Worm (Caenorhabditis elegans) whole organism, L4 larva: Measurements from ENCODE around the gene mig-15.

Source experiments
- Y75B8A.6 ChIP-seq: fragments of 200-800 bp; sonication (Bioruptor generic); IDR thresholded peaks from 2 replicates; pipeline ENCODE4 v1.3.6; 2022; ENCODE audit warnings: missing genetic modification reagents, missing genetic modification characterization, missing compliant biosample characterization
- aha-1 ChIP-seq: fragments of 150-350 bp; peaks from one replicate; lab custom pipeline; 2014; ENCODE audit warnings: missing biosample characterization, missing genetic modification characterization
- arid-1 ChIP-seq: fragments of 200-800 bp; sonication (Bioruptor generic); conservative IDR thresholded peaks from 2 replicates; pipeline ENCODE4 v1.3.6; 2022; ENCODE audit warnings: missing genetic modification reagents, missing genetic modification characterization, missing compliant biosample characterization
- ceh-28 ChIP-seq: fragments of 150-350 bp; optimal IDR thresholded peaks from 2 replicates; lab custom pipeline; 2014; ENCODE audit warnings: missing biosample characterization, missing genetic modification reagents, missing genetic modification characterization
- ceh-82 ChIP-seq: sonication (generic microtip); optimal IDR thresholded peaks from 2 replicates; lab custom pipeline; 2017; ENCODE audit warnings: missing biosample characterization, missing genetic modification characterization
- daf-12 ChIP-seq: fragments of 150-350 bp; optimal IDR thresholded peaks from 2 replicates; lab custom pipeline; 2014; ENCODE audit warnings: missing biosample characterization, missing genetic modification reagents, missing genetic modification characterization
- fkh-10 ChIP-seq: fragments of 150-350 bp; optimal IDR thresholded peaks from 2 replicates; lab custom pipeline; 2014; ENCODE audit warnings: missing biosample characterization, missing genetic modification reagents, missing genetic modification characterization
- mdl-1 ChIP-seq, 2 experiments: fragments of 150-350 bp in 1 of 2; sonication (generic microtip) in 1 of 2; optimal IDR thresholded peaks; 2 replicates each; lab custom pipeline; 2014 to 2017; ENCODE audit warnings: missing biosample characterization in 2 of 2, missing genetic modification characterization in 2 of 2
- mdt-29 ChIP-seq: fragments of 200-800 bp; sonication (Bioruptor generic); IDR thresholded peaks from 2 replicates; pipeline ENCODE4 v1.3.6; 2022; ENCODE audit warnings: missing genetic modification reagents, missing genetic modification characterization, missing compliant biosample characterization
- nhr-11 ChIP-seq: fragments of 150-350 bp; optimal IDR thresholded peaks from 2 replicates; lab custom pipeline; 2014; ENCODE audit warnings: missing biosample characterization, missing genetic modification characterization
- nhr-237 ChIP-seq: sonication (generic microtip); optimal IDR thresholded peaks from 2 replicates; lab custom pipeline; 2017; ENCODE audit warnings: missing biosample characterization, missing genetic modification characterization
- nhr-48 ChIP-seq: sonication (generic microtip); optimal IDR thresholded peaks from 2 replicates; lab custom pipeline; 2016; ENCODE audit warnings: mild to moderate bottlenecking, missing genetic modification characterization, missing compliant biosample characterization
- zag-1 ChIP-seq: fragments of 150-350 bp; optimal IDR thresholded peaks from 2 replicates; lab custom pipeline; 2014; ENCODE audit warnings: missing biosample characterization, missing genetic modification characterization

DNA sequence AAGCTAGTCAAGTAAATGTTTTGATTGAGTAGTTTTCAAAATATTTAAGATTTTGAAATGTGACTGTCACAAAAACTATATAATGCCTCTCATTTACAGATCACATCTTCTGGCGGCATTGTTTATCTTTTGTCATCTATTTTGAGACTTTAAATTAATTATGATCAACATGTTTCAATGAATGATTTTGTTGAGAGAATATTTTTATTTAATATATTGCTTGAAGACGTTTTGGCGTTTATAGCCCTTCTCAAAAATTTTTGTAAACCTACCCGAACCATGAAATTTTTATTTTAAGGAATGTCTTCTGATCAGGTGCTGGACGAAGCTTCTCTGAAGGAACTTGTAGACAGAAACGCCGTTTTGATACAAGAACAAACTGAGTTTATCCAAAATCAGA lies 16.2 kb upstream of the mig-15 start, which contains the start of gene C39B10.4:
- TF ChIP-seq ceh-82 (tag; lab: Kevin White, UChicago) (no peak), fkh-10 (GFP tag; lab: Kevin White, UChicago) (no peak), mdl-1 (tag; optimal IDR thresholded peaks at IDR 0.05; lab: Kevin White, UChicago) (no peak), arid-1 (GFP tag; lab: Robert Waterston, UW) (no peak), aha-1 (tag; lab: Kevin White, UChicago) (no peak), nhr-237 (no peak), ceh-28 (tag; lab: Kevin White, UChicago) (no peak), mdt-29 (GFP tag; lab: Robert Waterston, UW) (no peak), nhr-48 (tag; lab: Kevin White, UChicago) (no peak), nhr-11 (tag; lab: Kevin White, UChicago) (no peak), Y75B8A.6 (GFP tag; lab: Robert Waterston, UW) (no peak), zag-1 (tag; lab: Kevin White, UChicago) (no peak), daf-12 (tag; lab: Kevin White, UChicago) (no peak)
